Fruit fly (Drosophila melanogaster) whole organism, embryonic: ENCODE results near the gene MRP.
A peak's percentile ranks its signal among the peaks of the same experiment; 100 is the strongest.

Experiments
- Blimp-1 ChIP-seq: fragments of 200-800 bp; sonication (Bioruptor generic); optimal IDR thresholded peaks from 3 replicates; lab custom pipeline; 2018; ENCODE audit warnings: missing biosample characterization, missing genetic modification characterization, mild to moderate bottlenecking, moderate library complexity, missing genetic modification reagents
- CG14441 ChIP-seq: fragments of 200-800 bp; sonication (Bioruptor generic); IDR thresholded peaks from 2 replicates; pipeline ENCODE4 v1.3.6; 2022; ENCODE audit warnings: missing biosample characterization, missing genetic modification characterization
- CG14667 ChIP-seq: fragments of 200-800 bp; sonication (Bioruptor generic); IDR thresholded peaks from 2 replicates; pipeline ENCODE4 v1.3.6; 2022; ENCODE audit warnings: missing biosample characterization, missing genetic modification characterization
- CG15269 ChIP-seq: fragments of 200-800 bp; sonication (Bioruptor generic); optimal IDR thresholded peaks from 2 replicates; lab custom pipeline; 2018; ENCODE audit warnings: missing biosample characterization, mild to moderate bottlenecking, missing genetic modification characterization, moderate library complexity
- CG1529 ChIP-seq: fragments of 200-800 bp; sonication (Bioruptor generic); optimal IDR thresholded peaks from 3 replicates; lab custom pipeline; 2018; ENCODE audit warnings: missing biosample characterization, missing genetic modification characterization
- CG15601 ChIP-seq: fragments of 200-800 bp; sonication (Bioruptor generic); optimal IDR thresholded peaks from 3 replicates; lab custom pipeline; 2019; ENCODE audit warnings: missing biosample characterization, mild to moderate bottlenecking, missing genetic modification characterization, moderate library complexity
- CG1603 ChIP-seq: fragments of 200-800 bp; sonication (Bioruptor generic); optimal IDR thresholded peaks from 2 replicates; lab custom pipeline; 2019; ENCODE audit warnings: missing biosample characterization, mild to moderate bottlenecking, missing genetic modification characterization, moderate library complexity
- CG17912 ChIP-seq: fragments of 200-800 bp; sonication (Bioruptor generic); optimal IDR thresholded peaks from 2 replicates; lab custom pipeline; 2018; ENCODE audit warnings: missing biosample characterization, mild to moderate bottlenecking, missing genetic modification characterization
- CG18619 ChIP-seq: fragments of 200-800 bp; sonication (Bioruptor generic); optimal IDR thresholded peaks from 3 replicates; lab custom pipeline; 2017; ENCODE audit warnings: missing biosample characterization, mild to moderate bottlenecking, missing genetic modification characterization
- CG2116 ChIP-seq: fragments of 200-800 bp; sonication (Bioruptor generic); optimal IDR thresholded peaks from 3 replicates; lab custom pipeline; 2018; ENCODE audit warnings: missing biosample characterization, mild to moderate bottlenecking, missing genetic modification characterization
- CG2199 ChIP-seq: fragments of 200-800 bp; sonication (Bioruptor generic); IDR thresholded peaks from 3 replicates; pipeline ENCODE4 v1.3.6; 2022; ENCODE audit warnings: missing biosample characterization, missing genetic modification characterization
- CG2678 ChIP-seq: fragments of 200-800 bp; sonication (Bioruptor generic); optimal IDR thresholded peaks from 3 replicates; lab custom pipeline; 2019; ENCODE audit warnings: missing biosample characterization, mild to moderate bottlenecking, missing genetic modification characterization, moderate library complexity
- CG2875 ChIP-seq: fragments of 200-800 bp; sonication (Bioruptor generic); optimal IDR thresholded peaks from 2 replicates; lab custom pipeline; 2017; ENCODE audit warnings: missing biosample characterization, mild to moderate bottlenecking, missing genetic modification characterization, missing genetic modification reagents
- CG31441 ChIP-seq: fragments of 200-800 bp; sonication (Bioruptor generic); IDR thresholded peaks from 2 replicates; pipeline ENCODE4 v1.3.6; 2022; ENCODE audit warnings: missing biosample characterization, missing genetic modification characterization
- CG3281 ChIP-seq: fragments of 200-800 bp; sonication (Bioruptor generic); optimal IDR thresholded peaks from 3 replicates; lab custom pipeline; 2017; ENCODE audit warnings: missing biosample characterization, mild to moderate bottlenecking, missing genetic modification characterization
- CG3838 ChIP-seq: fragments of 200-800 bp; sonication (Bioruptor generic); optimal IDR thresholded peaks from 3 replicates; lab custom pipeline; 2016; ENCODE audit warnings: missing biosample characterization, missing genetic modification characterization
- CG7372 ChIP-seq: fragments of 200-800 bp; sonication (Bioruptor generic); IDR thresholded peaks from 2 replicates; pipeline ENCODE4 v1.3.6; 2022; ENCODE audit warnings: missing biosample characterization, missing genetic modification characterization
- CG7556 ChIP-seq: fragments of 200-800 bp; sonication (Bioruptor generic); optimal IDR thresholded peaks from 2 replicates; lab custom pipeline; 2017; ENCODE audit warnings: missing biosample characterization, mild to moderate bottlenecking, missing genetic modification characterization
- CG9817 ChIP-seq: fragments of 200-800 bp; sonication (Bioruptor generic); optimal IDR thresholded peaks from 2 replicates; lab custom pipeline; 2018; ENCODE audit warnings: missing biosample characterization, mild to moderate bottlenecking, missing genetic modification characterization, moderate library complexity
- Chrac-16 ChIP-seq: fragments of 200-800 bp; sonication (Bioruptor generic); optimal IDR thresholded peaks from 3 replicates; lab custom pipeline; 2016; ENCODE audit warnings: missing biosample characterization, missing genetic modification characterization
- CkIIα-i1 ChIP-seq: fragments of 200-800 bp; sonication (Bioruptor generic); IDR thresholded peaks from 2 replicates; pipeline ENCODE4 v1.3.6; 2022; ENCODE audit warnings: missing biosample characterization, missing genetic modification characterization
- Dad ChIP-seq: fragments of 200-800 bp; sonication (Bioruptor generic); optimal IDR thresholded peaks from 3 replicates; lab custom pipeline; 2016; ENCODE audit warnings: missing biosample characterization, missing genetic modification characterization
- Doc2 ChIP-seq: fragments of 200-800 bp; sonication (Bioruptor generic); IDR thresholded peaks from 2 replicates; pipeline ENCODE4 v1.3.6; 2022; ENCODE audit warnings: missing biosample characterization, missing genetic modification characterization
- Dref ChIP-seq: fragments of 200-800 bp; sonication (Bioruptor generic); IDR thresholded peaks from 2 replicates; pipeline ENCODE4 v1.3.6; 2022; ENCODE audit warnings: missing biosample characterization, missing genetic modification characterization
- Ets65A ChIP-seq: fragments of 200-800 bp; sonication (Bioruptor generic); peaks from one replicate; lab custom pipeline; 2016; ENCODE audit warnings: missing biosample characterization, missing genetic modification characterization
- HHEX ChIP-seq: fragments of 200-800 bp; sonication (Bioruptor generic); optimal IDR thresholded peaks from 3 replicates; lab custom pipeline; 2017; ENCODE audit warnings: missing biosample characterization, mild to moderate bottlenecking, missing genetic modification characterization, missing genetic modification reagents
- Hr51 ChIP-seq, 2 experiments: fragments of 200-800 bp; sonication (Bioruptor generic); optimal IDR thresholded peaks; 2 replicates in 1 of 2; 3 replicates in 1 of 2; lab custom pipeline; 2016 to 2018; ENCODE audit warnings: missing biosample characterization in 2 of 2, missing genetic modification characterization in 2 of 2, mild to moderate bottlenecking in 1 of 2, moderate library complexity in 1 of 2
- Sin3A ChIP-seq: fragments of >200 bp; optimal IDR thresholded peaks from 2 replicates; lab custom pipeline; 2018
- Taf1 ChIP-seq: fragments of 200-800 bp; sonication (Bioruptor generic); IDR thresholded peaks from 2 replicates; pipeline ENCODE4 v1.3.6; 2022; ENCODE audit warnings: missing biosample characterization, missing genetic modification characterization
- Tbp ChIP-seq: fragments of >200 bp; optimal IDR thresholded peaks from 2 replicates; lab custom pipeline; 2018; ENCODE audit warnings: missing biosample characterization, missing genetic modification characterization
- bsh ChIP-seq, 2 experiments: fragments of 200-800 bp; sonication (Bioruptor generic); optimal IDR thresholded peaks; 2 replicates each; lab custom pipeline; 2017 to 2018; ENCODE audit warnings: mild to moderate bottlenecking in 2 of 2, missing biosample characterization in 2 of 2, missing genetic modification characterization in 2 of 2, moderate library complexity in 1 of 2
- cato ChIP-seq: fragments of 200-800 bp; sonication (Bioruptor generic); optimal IDR thresholded peaks from 2 replicates; lab custom pipeline; 2016; ENCODE audit warnings: missing biosample characterization, missing genetic modification characterization, borderline replicate concordance
- crol ChIP-seq: fragments of 200-800 bp; sonication (Bioruptor generic); IDR thresholded peaks from 2 replicates; pipeline ENCODE4 v1.3.6; 2022; ENCODE audit warnings: missing biosample characterization, missing genetic modification characterization
- crp ChIP-seq, 2 experiments: fragments of 200-800 bp; sonication (Bioruptor generic); optimal IDR thresholded peaks; 2 replicates in 1 of 2; 3 replicates in 1 of 2; lab custom pipeline; 2017; ENCODE audit warnings: missing biosample characterization in 2 of 2, missing genetic modification characterization in 2 of 2, mild to moderate bottlenecking in 1 of 2, moderate library complexity in 1 of 2
- cwo ChIP-seq: fragments of 200-800 bp; sonication (Bioruptor generic); optimal IDR thresholded peaks from 3 replicates; lab custom pipeline; 2017; ENCODE audit warnings: missing biosample characterization, missing genetic modification characterization, mild to moderate bottlenecking, moderate library complexity, missing genetic modification reagents
- dmrt99B ChIP-seq: fragments of 200-800 bp; sonication (Bioruptor generic); optimal IDR thresholded peaks from 2 replicates; lab custom pipeline; 2018; ENCODE audit warnings: missing biosample characterization, mild to moderate bottlenecking, missing genetic modification characterization, moderate library complexity
- jumu ChIP-seq: fragments of 200-800 bp; sonication (Bioruptor generic); optimal IDR thresholded peaks from 3 replicates; lab custom pipeline; 2016; ENCODE audit warnings: missing biosample characterization, missing genetic modification characterization
- nmo ChIP-seq: fragments of 200-800 bp; sonication (Bioruptor generic); optimal IDR thresholded peaks from 2 replicates; lab custom pipeline; 2018; ENCODE audit warnings: missing biosample characterization, mild to moderate bottlenecking, missing genetic modification characterization, moderate library complexity
- pita ChIP-seq: fragments of 200-800 bp; sonication (Bioruptor generic); optimal IDR thresholded peaks from 2 replicates; lab custom pipeline; 2017; ENCODE audit warnings: missing biosample characterization, mild to moderate bottlenecking, missing genetic modification characterization
- pum ChIP-seq: fragments of 200-800 bp; sonication (Bioruptor generic); optimal IDR thresholded peaks from 2 replicates; lab custom pipeline; 2016; ENCODE audit warnings: missing biosample characterization, missing genetic modification characterization
- ro ChIP-seq: fragments of 200-800 bp; sonication (Bioruptor generic); IDR thresholded peaks from 2 replicates; pipeline ENCODE4 v1.3.6; 2022; ENCODE audit warnings: missing biosample characterization, missing genetic modification characterization
- sens ChIP-seq: fragments of 200-800 bp; sonication (Bioruptor generic); peaks from one replicate; lab custom pipeline; 2016; ENCODE audit warnings: missing biosample characterization, missing genetic modification characterization
- seq ChIP-seq: fragments of 200-800 bp; sonication (Bioruptor generic); IDR thresholded peaks from 2 replicates; pipeline ENCODE4 v1.3.6; 2022; ENCODE audit warnings: missing biosample characterization, missing genetic modification characterization
- sisA ChIP-seq: fragments of 200-800 bp; sonication (Bioruptor generic); IDR thresholded peaks from 2 replicates; pipeline ENCODE4 v1.3.6; 2022; ENCODE audit warnings: missing biosample characterization, missing genetic modification characterization
- ssp ChIP-seq: fragments of 200-800 bp; sonication (Bioruptor generic); IDR thresholded peaks from 2 replicates; pipeline ENCODE4 v1.3.6; 2022; ENCODE audit warnings: missing biosample characterization, missing genetic modification characterization
- stc ChIP-seq: fragments of 200-800 bp; sonication (Bioruptor generic); IDR thresholded peaks from 2 replicates; pipeline ENCODE4 v1.3.6; 2022; ENCODE audit warnings: missing biosample characterization, missing genetic modification characterization
- tll ChIP-seq, 2 experiments: fragments of 200-800 bp in 1 of 2; fragments of >200 bp in 1 of 2; sonication (Bioruptor generic) in 1 of 2; optimal IDR thresholded peaks; 2 replicates each; lab custom pipeline; 2017 to 2019; ENCODE audit warnings: missing biosample characterization in 2 of 2, missing genetic modification characterization in 2 of 2, mild to moderate bottlenecking in 1 of 2, moderate library complexity in 1 of 2
- usp ChIP-seq: fragments of >200 bp; optimal IDR thresholded peaks from 2 replicates; lab custom pipeline; 2017; ENCODE audit warnings: missing biosample characterization, missing genetic modification characterization

The MRP gene

DNA sequence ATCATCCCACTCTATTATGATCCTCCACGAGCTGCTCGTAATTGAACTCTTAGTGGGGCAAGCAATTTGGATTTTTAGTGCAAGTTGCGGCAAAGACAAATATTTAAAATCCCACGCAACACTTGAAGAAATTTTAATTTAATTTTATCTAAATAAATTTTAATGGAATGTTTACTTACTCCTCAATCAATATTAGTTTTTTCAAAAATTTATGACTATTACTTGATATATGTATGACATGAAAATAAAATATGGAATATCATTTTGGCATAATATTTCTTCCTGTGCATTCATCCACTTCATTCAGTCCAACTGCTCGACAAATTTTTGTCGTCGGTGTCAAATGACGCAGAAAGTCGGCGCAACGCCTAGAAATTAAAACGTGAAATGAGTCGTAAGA is 31.2 kb downstream of the MRP start (continued):
- peak in 1 of 2 experiments; percentile 29 for TF ChIP-seq bsh (GFP tag; optimal IDR thresholded peaks at IDR 0.05; lab: Kevin White, UChicago)
- TF ChIP-seq Sin3A (lab: Kevin White, UChicago) = no peak
- no peak for TF ChIP-seq sisA (GFP tag; lab: Robert Waterston, UW)
- TF ChIP-seq jumu (GFP tag; lab: Kevin White, UChicago) = no peak
- no peak for TF ChIP-seq CG17912 (GFP tag; lab: Kevin White, UChicago)
- TF ChIP-seq seq (GFP tag; lab: Robert Waterston, UW) = no peak
- TF ChIP-seq CG9817 (tag; lab: Kevin White, UChicago) = no peak

DNA sequence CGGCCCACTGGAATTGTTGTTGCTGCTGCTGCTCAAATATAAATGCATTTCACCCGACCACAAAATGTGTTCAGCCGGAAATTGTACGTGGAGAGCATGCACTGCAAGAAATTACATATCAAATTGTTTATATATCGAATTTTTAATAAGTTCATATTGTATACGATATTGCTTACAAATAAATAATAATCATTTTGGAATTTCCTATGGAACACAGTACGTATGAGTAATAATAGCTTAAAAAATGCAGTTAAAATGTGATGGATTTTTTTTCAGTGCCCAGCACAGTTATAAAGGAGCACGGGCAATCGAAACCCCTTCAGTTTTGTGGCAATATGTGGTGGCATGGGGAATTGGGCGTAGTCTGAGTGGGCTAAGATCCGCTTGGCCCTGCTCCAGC is 37.6 kb downstream of the MRP start:
- TF ChIP-seq sens (GFP tag; lab: Kevin White, UChicago) (peak; percentile 74), CG15601 (tag; lab: Kevin White, UChicago) (peak; percentile 23), Blimp-1 (GFP tag; lab: Kevin White, UChicago) (peak; percentile 25), usp (GFP tag; lab: Kevin White, UChicago) (no peak), ssp (GFP tag; lab: Robert Waterston, UW) (no peak), Taf1 (GFP tag; lab: Robert Waterston, UW) (no peak), nmo (GFP tag; lab: Kevin White, UChicago) (peak; percentile 8), Tbp (GFP tag; lab: Kevin White, UChicago) (no peak), CG14441 (no peak), Ets65A (GFP tag; lab: Kevin White, UChicago) (peak; percentile 66)

DNA sequence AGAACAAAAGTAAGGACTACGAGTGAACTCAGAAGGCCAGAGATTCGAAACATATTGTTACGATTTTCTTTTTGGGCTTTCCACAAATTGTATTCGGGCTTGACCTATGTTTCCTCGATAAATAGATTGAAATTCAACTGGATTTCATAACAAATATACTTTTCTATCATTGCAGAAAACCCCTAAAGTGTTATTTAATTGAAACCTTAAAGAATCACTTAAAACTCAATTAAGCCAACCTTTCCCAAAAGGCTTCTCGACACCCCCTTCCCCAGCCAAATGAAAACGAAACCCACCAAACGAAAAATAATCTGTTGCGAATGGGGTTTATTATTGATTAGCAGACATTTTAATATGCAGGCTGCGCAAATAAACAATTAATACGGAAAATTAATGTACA is 42.9 kb downstream of the MRP start, which contains the start of gene CG15483:
Gene CG15483 (minus strand): TSS at position 101 of the 400 bp plus-strand sequence.
- no peak for TF ChIP-seq CkIIα-i1 (GFP tag; lab: Robert Waterston, UW)
- TF ChIP-seq CG1603 (tag; lab: Kevin White, UChicago) = no peak
- no peak for TF ChIP-seq Chrac-16 (GFP tag; lab: Kevin White, UChicago)
- TF ChIP-seq cato (GFP tag; lab: Kevin White, UChicago) = no peak
- no peak for TF ChIP-seq ro (GFP tag; lab: Robert Waterston, UW)
- TF ChIP-seq crp (GFP tag; optimal IDR thresholded peaks at IDR 0.05; lab: Kevin White, UChicago) = no peak
- no peak for TF ChIP-seq CG14667
- no peak for TF ChIP-seq crol (GFP tag; lab: Robert Waterston, UW)
- TF ChIP-seq CG1529 (GFP tag; lab: Kevin White, UChicago) = no peak
- no peak for TF ChIP-seq CG18619
- no peak for TF ChIP-seq CG2116
- no peak for TF ChIP-seq HHEX (GFP tag; lab: Kevin White, UChicago)
- no peak for TF ChIP-seq Dref (GFP tag; lab: Robert Waterston, UW)
- TF ChIP-seq CG3838 (GFP tag; lab: Kevin White, UChicago) = no peak

DNA sequence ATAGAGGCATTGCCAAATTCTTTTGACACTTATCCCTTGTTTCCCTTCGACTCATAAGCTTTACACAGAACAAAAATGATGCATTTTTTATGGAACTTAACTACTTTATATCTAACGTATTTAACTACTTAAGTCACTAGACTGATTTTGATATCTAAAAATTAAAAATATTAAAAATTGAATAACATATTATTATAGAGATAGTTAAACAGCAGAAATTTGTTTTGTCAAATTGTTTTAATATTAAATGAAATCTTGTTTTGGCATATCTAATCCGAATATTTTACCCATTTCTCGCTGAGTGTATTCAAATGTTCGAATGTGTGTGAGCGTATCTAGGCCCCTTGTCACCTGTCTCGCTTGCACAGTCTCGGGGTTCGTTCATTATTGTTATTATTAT is 53.0 kb downstream of the MRP start:
- TF ChIP-seq CG2678 (peak; percentile 59), pita (GFP tag; lab: Kevin White, UChicago) (no peak), CG2875 (GFP tag; lab: Kevin White, UChicago) (no peak), stc (GFP tag; lab: Robert Waterston, UW) (no peak), CG2199 (no peak), Hr51 (GFP tag; optimal IDR thresholded peaks at IDR 0.05; lab: Kevin White, UChicago) (peak in 1 of 2 experiments; percentile 24), tll (GFP tag; optimal IDR thresholded peaks at IDR 0.05; lab: Kevin White, UChicago) (no peak), CG31441 (GFP tag; lab: Robert Waterston, UW) (0 out of 2 replicates have a peak, but pooled peaks have one; percentile 21), pum (GFP tag; lab: Kevin White, UChicago) (no peak), cwo (GFP tag; lab: Kevin White, UChicago) (peak; percentile 10), Doc2 (GFP tag; lab: Robert Waterston, UW) (no peak), CG15269 (tag; lab: Kevin White, UChicago) (no peak), Dad (GFP tag; lab: Kevin White, UChicago) (no peak), dmrt99B (peak; percentile 32), CG7372 (GFP tag; lab: Robert Waterston, UW) (no peak), CG3281 (peak; percentile 28), CG7556 (GFP tag; lab: Kevin White, UChicago) (peak; percentile 22)
